Worm (Caenorhabditis elegans) whole organism, mixed stage, embryonic: Measurements from ENCODE around the gene cpt-1.

Experiments used
- ces-1 ChIP-seq: fragments of 150-350 bp; optimal IDR thresholded peaks from 2 replicates; lab custom pipeline; 2014; ENCODE audit warnings: missing biosample characterization, missing genetic modification reagents, missing genetic modification characterization
- flh-1 ChIP-seq: fragments of 200-800 bp; sonication (Bioruptor generic); optimal IDR thresholded peaks from 2 replicates; lab custom pipeline; 2018; ENCODE audit warnings: mild to moderate bottlenecking, missing genetic modification characterization, moderate library complexity, missing compliant biosample characterization
- mep-1 ChIP-seq: fragments of 150-350 bp; optimal IDR thresholded peaks from 2 replicates; lab custom pipeline; 2017; ENCODE audit warnings: missing biosample characterization, missing genetic modification reagents, missing genetic modification characterization, inconsistent platforms

- TF ChIP-seq flh-1 (GFP tag; lab: Kevin White, UChicago) (no peak), ces-1 (no peak), mep-1 (no peak)
These were observed 10.9 kb downstream of the cpt-1 start, which contains the start of gene Y46G5A.15 for ce11 chrII:12785391-12785790.
